Worm (Caenorhabditis elegans) whole organism, L2 larva: ENCODE results near the gene hda-6.

Source experiments
- egl-27 ChIP-seq: sonication (generic microtip); optimal IDR thresholded peaks from 3 replicates; lab custom pipeline; 2017; ENCODE audit warnings: missing biosample characterization, missing genetic modification reagents, missing genetic modification characterization
- elt-1 ChIP-seq: fragments of 150-350 bp; optimal IDR thresholded peaks from 2 replicates; lab custom pipeline; 2014; ENCODE audit warnings: missing biosample characterization, missing genetic modification characterization
- lin-39 ChIP-seq: fragments of 150-350 bp; optimal IDR thresholded peaks from 2 replicates; lab custom pipeline; 2014; ENCODE audit warnings: missing biosample characterization, missing genetic modification reagents, missing genetic modification characterization
- lsy-2 ChIP-seq, 2 experiments: fragments of 150-350 bp in 1 of 2; sonication (generic microtip) in 1 of 2; optimal IDR thresholded peaks; 2 replicates each; lab custom pipeline; 2014 to 2017; ENCODE audit warnings: missing biosample characterization in 2 of 2, missing genetic modification characterization in 2 of 2
- nhr-10 ChIP-seq: sonication (generic microtip); optimal IDR thresholded peaks from 2 replicates; lab custom pipeline; 2017; ENCODE audit warnings: missing biosample characterization, missing genetic modification characterization

- TF ChIP-seq egl-27 (tag; lab: Kevin White, UChicago), result no peak
- no peak for TF ChIP-seq nhr-10 (tag; lab: Kevin White, UChicago)
- TF ChIP-seq lsy-2 (tag; optimal IDR thresholded peaks at IDR 0.05; lab: Kevin White, UChicago), result no peak
- no peak for TF ChIP-seq lin-39 (tag; lab: Kevin White, UChicago)
- no peak for TF ChIP-seq elt-1 (tag; lab: Kevin White, UChicago)
These were observed 47.0 kb upstream of the hda-6 start, which contains the start of gene ZK616.65 for ce11 chrIV:5411120-5411519.
